Fruit fly (Drosophila melanogaster): ENCODE measurements around the gene CG11911.

The CG11911 gene

DNA sequence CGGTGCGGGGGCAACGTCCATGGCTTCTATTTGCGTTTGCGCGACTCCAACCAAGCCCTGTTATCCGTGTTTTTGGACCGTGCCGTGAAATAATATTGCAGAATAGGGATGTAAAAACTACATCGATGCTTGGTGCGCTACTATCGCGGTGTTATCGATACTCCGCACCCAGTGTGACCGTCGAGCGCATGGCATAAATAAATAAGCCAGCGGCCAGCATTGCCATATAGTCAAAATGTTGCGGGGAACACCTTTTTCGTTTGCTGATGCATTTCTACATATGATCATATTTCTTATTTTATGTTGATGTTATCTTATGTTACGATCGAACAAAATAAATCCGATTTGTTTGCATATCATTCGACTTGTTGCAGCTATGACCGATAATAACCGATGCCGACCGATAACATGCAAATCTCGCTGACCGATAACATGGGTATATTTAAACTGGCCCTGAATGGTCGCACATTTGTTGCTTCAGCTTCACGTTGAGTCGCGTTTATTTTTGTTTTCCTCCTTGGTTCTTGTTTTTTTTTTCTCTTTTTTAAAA, 43.9 kb downstream of the CG11911 start, which contains the start of gene smo (continued):
- TF ChIP-seq CG17361 (GFP tag; IDR thresholded peaks at IDR 0.05) (peak; percentile 41; the same call in 2 of the 3 replicates), nau (GFP tag; optimal IDR thresholded peaks at IDR 0.05) (no peak), Xrp1 (GFP tag; IDR thresholded peaks at IDR 0.05) (no peak), chn (GFP tag; optimal IDR thresholded peaks at IDR 0.05) (peak; percentile 33), fu2 (GFP tag; optimal IDR thresholded peaks at IDR 0.05) (no peak), Oaz (GFP tag; IDR thresholded peaks at IDR 0.05) (no peak), kah (GFP tag; optimal IDR thresholded peaks at IDR 0.05) (no peak), Elba2 (GFP tag; optimal IDR thresholded peaks at IDR 0.05) (no peak), stwl (tag; optimal IDR thresholded peaks at IDR 0.05) (peak; percentile 81), CG34376 (GFP tag; optimal IDR thresholded peaks at IDR 0.05) (no peak), CG9437 (GFP tag; optimal IDR thresholded peaks at IDR 0.05) (peak; percentile 36), CG10462 (GFP tag; optimal IDR thresholded peaks at IDR 0.05) (no peak), lmd (GFP tag; IDR thresholded peaks at IDR 0.05) (no peak), ind (GFP tag; optimal IDR thresholded peaks at IDR 0.05) (peak; percentile 26), h (optimal IDR thresholded peaks at IDR 0.05) (no peak), toy (GFP tag; IDR thresholded peaks at IDR 0.05) (no peak), CG17359 (tag; optimal IDR thresholded peaks at IDR 0.05) (no peak), CG17829 (tag; optimal IDR thresholded peaks at IDR 0.05) (peak; percentile 51), wor (GFP tag; IDR thresholded peaks at IDR 0.05) (no peak), ro (GFP tag; IDR thresholded peaks at IDR 0.05) (no peak), cas (GFP tag; IDR thresholded peaks at IDR 0.05) (0 out of 2 replicates have a peak, but pooled peaks have one; percentile 14), CG18599 (GFP tag; optimal IDR thresholded peaks at IDR 0.05) (no peak), danr (GFP tag; IDR thresholded peaks at IDR 0.05) (no peak), usp (GFP tag; optimal IDR thresholded peaks at IDR 0.05) (no peak), grau (tag; optimal IDR thresholded peaks at IDR 0.05) (peak; percentile 28), Dll (GFP tag; IDR thresholded peaks at IDR 0.05; ENCODE audit: partially characterized antibody) (peak; percentile 86), grn (GFP tag; optimal IDR thresholded peaks at IDR 0.05) (peak; percentile 34), tgo (GFP tag; IDR thresholded peaks at IDR 0.05) (no peak), CG13894 (tag; optimal IDR thresholded peaks at IDR 0.05) (no peak), CG17568 (GFP tag; optimal IDR thresholded peaks at IDR 0.05) (no peak), CG8388 (GFP tag; optimal IDR thresholded peaks at IDR 0.05) (no peak), zen (tag; optimal IDR thresholded peaks at IDR 0.05) (peak; percentile 23), CG2129 (GFP tag; IDR thresholded peaks at IDR 0.05; ENCODE audit: partially characterized antibody) (peak; percentile 71; the same call in 1 of the 2 replicates), CG1792 (GFP tag; optimal IDR thresholded peaks at IDR 0.05) (no peak), MESR4 (GFP tag; optimal IDR thresholded peaks at IDR 0.05) (peak; percentile 67), Ptx1 (GFP tag; IDR thresholded peaks at IDR 0.05) (peak; percentile 24; the same call in 1 of the 2 replicates), ase (GFP tag; IDR thresholded peaks at IDR 0.05) (no peak), HLH54F (GFP tag; optimal IDR thresholded peaks at IDR 0.05) (peak; percentile 65), aop (GFP tag; IDR thresholded peaks at IDR 0.05) (no peak), CG8089 (GFP tag; optimal IDR thresholded peaks at IDR 0.05) (peak; percentile 29), gsb-n (tag; optimal IDR thresholded peaks at IDR 0.05) (no peak), Rx (GFP tag; IDR thresholded peaks at IDR 0.05) (no peak), CG11723 (GFP tag; optimal IDR thresholded peaks at IDR 0.05) (no peak), Nf-YA (GFP tag; IDR thresholded peaks at IDR 0.05) (no peak), C15 (GFP tag; IDR thresholded peaks at IDR 0.05) (no peak), oc (tag; optimal IDR thresholded peaks at IDR 0.05) (no peak), fd96Cb (tag; optimal IDR thresholded peaks at IDR 0.05) (no peak), dysf (GFP tag; IDR thresholded peaks at IDR 0.05) (no peak), CrebB (tag; optimal IDR thresholded peaks at IDR 0.05) (peak; percentile 11), Max (GFP tag; optimal IDR thresholded peaks at IDR 0.05) (peak; percentile 44), CG10654 (GFP tag; optimal IDR thresholded peaks at IDR 0.05) (peak; percentile 56), CG15011 (GFP tag; optimal IDR thresholded peaks at IDR 0.05) (no peak)
